Fruit fly (Drosophila melanogaster) whole organism: ENCODE data around the gene CG1910.

Source experiments
- Dll ChIP-seq: fragments of >200 bp; optimal IDR thresholded peaks from 2 replicates; lab custom pipeline; 2017
- psq ChIP-seq: fragments of >200 bp; optimal IDR thresholded peaks from 2 replicates; lab custom pipeline; 2017
- usp ChIP-seq: fragments of >200 bp; optimal IDR thresholded peaks from 2 replicates; lab custom pipeline; 2017; ENCODE audit warnings: missing biosample characterization, missing genetic modification characterization, mixed read lengths

- TF ChIP-seq usp: no peak
- TF ChIP-seq Dll (lab: Kevin White, UChicago): no peak
- TF ChIP-seq psq (lab: Kevin White, UChicago): no peak
These were observed 1.8 kb upstream of the CG1910 start, which contains the start of gene awd for dm6 chr3R:31745629-31746081.
